Worm (Caenorhabditis elegans): ENCODE data around the gene R11D1.10.

ce11 chrV:12754839-12755238 lies 25.5 kb downstream of the R11D1.10 start, which contains the start of gene gpa-13:
- no peak for TF ChIP-seq him-1 (tag; optimal IDR thresholded peaks at IDR 0.05)
- TF ChIP-seq W03F9.2 (tag; optimal IDR thresholded peaks at IDR 0.05), result no peak
